Fruit fly (Drosophila melanogaster): ENCODE results near the gene GCS1.

GCS1 gene

DNA sequence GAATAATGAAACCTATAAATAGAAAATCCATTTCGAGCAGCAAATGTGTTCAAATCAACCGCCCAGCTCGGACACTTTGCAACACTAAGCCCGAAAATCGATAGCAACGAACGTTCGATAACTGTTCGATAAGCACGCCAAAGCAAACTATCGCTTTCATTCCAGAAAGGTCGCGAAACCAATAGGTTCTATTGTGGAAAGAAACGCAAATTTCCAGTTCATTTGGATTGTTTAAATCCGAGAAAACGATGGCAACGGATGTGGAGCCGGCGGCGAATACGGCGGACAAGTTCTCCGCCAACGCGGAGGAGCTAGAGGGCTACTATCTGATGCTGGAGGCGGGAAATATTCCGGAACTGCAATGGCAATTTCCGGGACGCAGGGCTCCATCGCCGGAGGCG, 11.3 kb upstream of the GCS1 start, which contains the start of gene Pa1 (continued):
- TF ChIP-seq CG1602 (GFP tag; optimal IDR thresholded peaks at IDR 0.05) (no peak), kah (GFP tag; optimal IDR thresholded peaks at IDR 0.05) (no peak), CG2678 (tag; optimal IDR thresholded peaks at IDR 0.05) (no peak), CG4404 (GFP tag; IDR thresholded peaks at IDR 0.05) (no peak), CG10565 (GFP tag; optimal IDR thresholded peaks at IDR 0.05) (no peak), trem (tag; optimal IDR thresholded peaks at IDR 0.05) (peak; percentile 12), CG8478 (optimal IDR thresholded peaks at IDR 0.05) (no peak), HLHmδ (GFP tag; optimal IDR thresholded peaks at IDR 0.05) (no peak), Bdp1 (GFP tag; optimal IDR thresholded peaks at IDR 0.05) (no peak), CG16813 (GFP tag; IDR thresholded peaks at IDR 0.05; ENCODE audit: partially characterized antibody) (peak; percentile 61), tll (GFP tag; optimal IDR thresholded peaks at IDR 0.05) (no peak), Med (GFP tag) (peak; percentile 90), CG10979 (tag; optimal IDR thresholded peaks at IDR 0.05) (no peak), sima (GFP tag; optimal IDR thresholded peaks at IDR 0.05) (no peak), jing (GFP tag; optimal IDR thresholded peaks at IDR 0.05) (no peak), CG15601 (tag; optimal IDR thresholded peaks at IDR 0.05) (peak; percentile 5), dmrt99B (tag; optimal IDR thresholded peaks at IDR 0.05) (no peak), CG7357 (GFP tag; IDR thresholded peaks at IDR 0.05) (no peak), Dip3 (GFP tag; optimal IDR thresholded peaks at IDR 0.05) (no peak), tx (GFP tag; optimal IDR thresholded peaks at IDR 0.05) (no peak), tin (GFP tag; optimal IDR thresholded peaks at IDR 0.05) (no peak), Ets97D (GFP tag; optimal IDR thresholded peaks at IDR 0.05) (peak; percentile 56), Ptx1 (GFP tag; IDR thresholded peaks at IDR 0.05) (no peak), CG43689 (GFP tag; IDR thresholded peaks at IDR 0.05) (no peak), Fer2 (tag; optimal IDR thresholded peaks at IDR 0.05) (no peak), zen2 (GFP tag; IDR thresholded peaks at IDR 0.05; ENCODE audit: partially characterized antibody) (peak; percentile 74), tap (tag; optimal IDR thresholded peaks at IDR 0.05) (no peak), Blimp-1 (GFP tag; optimal IDR thresholded peaks at IDR 0.05) (no peak), vfl (GFP tag; optimal IDR thresholded peaks at IDR 0.05) (no peak), grn (GFP tag; optimal IDR thresholded peaks at IDR 0.05) (no peak), Nf-YB (GFP tag; optimal IDR thresholded peaks at IDR 0.05) (no peak), psq (GFP tag; optimal IDR thresholded peaks at IDR 0.05) (no peak), Ravus (GFP tag; IDR thresholded peaks at IDR 0.05) (no peak), Dp (GFP tag; optimal IDR thresholded peaks at IDR 0.05) (peak; percentile 91), CG6813 (GFP tag; optimal IDR thresholded peaks at IDR 0.05) (no peak), esg (GFP tag; conservative IDR thresholded peaks at IDR 0.05) (no peak), bbx (GFP tag; IDR thresholded peaks at IDR 0.05; ENCODE audit: partially characterized antibody) (peak; percentile 75), ro (GFP tag; IDR thresholded peaks at IDR 0.05) (no peak), chif (GFP tag; optimal IDR thresholded peaks at IDR 0.05) (no peak), eve (GFP tag; optimal IDR thresholded peaks at IDR 0.05) (no peak), CG30431 (GFP tag; optimal IDR thresholded peaks at IDR 0.05) (no peak), nerfin-2 (GFP tag; IDR thresholded peaks at IDR 0.05; ENCODE audit: partially characterized antibody) (no peak), Stat92E (GFP tag; optimal IDR thresholded peaks at IDR 0.05) (no peak), Side (GFP tag; optimal IDR thresholded peaks at IDR 0.05) (no peak), tna (GFP tag; IDR thresholded peaks at IDR 0.05; ENCODE audit: partially characterized antibody) (peak; percentile 64), B-H1 (GFP tag; IDR thresholded peaks at IDR 0.05) (no peak), aop (GFP tag; IDR thresholded peaks at IDR 0.05) (no peak), exex (tag; optimal IDR thresholded peaks at IDR 0.05) (no peak), Sry-δ (GFP tag; optimal IDR thresholded peaks at IDR 0.05) (peak; percentile 61), CG12155 (GFP tag; optimal IDR thresholded peaks at IDR 0.05) (no peak), mam (GFP tag; optimal IDR thresholded peaks at IDR 0.05) (peak; percentile 13)
